Fruit fly (Drosophila melanogaster): ENCODE results near the gene CG31730.

Gene CG31730

dm6 chr2L:13285791-13286190, 26.2 kb upstream of the CG31730 start:
- TF ChIP-seq h (optimal IDR thresholded peaks at IDR 0.05) = no peak
- TF ChIP-seq insv (optimal IDR thresholded peaks at IDR 0.05) = no peak
- no peak for TF ChIP-seq Myc (optimal IDR thresholded peaks at IDR 0.05)
- no peak for TF ChIP-seq psq (optimal IDR thresholded peaks at IDR 0.05)
- TF ChIP-seq ttk (optimal IDR thresholded peaks at IDR 0.05) = no peak
- TF ChIP-seq Sin3A (optimal IDR thresholded peaks at IDR 0.05) = no peak

dm6 chr2L:13272541-13272940, 13.0 kb upstream of the CG31730 start:
- TF ChIP-seq h (optimal IDR thresholded peaks at IDR 0.05) (no peak), psq (optimal IDR thresholded peaks at IDR 0.05) (no peak), Sin3A (optimal IDR thresholded peaks at IDR 0.05) (no peak), ttk (optimal IDR thresholded peaks at IDR 0.05) (no peak), Myc (optimal IDR thresholded peaks at IDR 0.05) (no peak)

dm6 chr2L:13268040-13268652, 8.6 kb upstream of the CG31730 start:
- TF ChIP-seq Myc (optimal IDR thresholded peaks at IDR 0.05) (no peak), h (optimal IDR thresholded peaks at IDR 0.05) (no peak), Sin3A (optimal IDR thresholded peaks at IDR 0.05) (no peak), psq (optimal IDR thresholded peaks at IDR 0.05) (no peak), ttk (optimal IDR thresholded peaks at IDR 0.05) (no peak), insv (optimal IDR thresholded peaks at IDR 0.05) (no peak)

dm6 chr2L:13266627-13267026, 7.1 kb upstream of the CG31730 start:
- TF ChIP-seq insv (optimal IDR thresholded peaks at IDR 0.05) (no peak), h (optimal IDR thresholded peaks at IDR 0.05) (no peak), Myc (optimal IDR thresholded peaks at IDR 0.05) (no peak), Sin3A (optimal IDR thresholded peaks at IDR 0.05) (no peak), ttk (optimal IDR thresholded peaks at IDR 0.05) (no peak), psq (optimal IDR thresholded peaks at IDR 0.05) (no peak)

DNA sequence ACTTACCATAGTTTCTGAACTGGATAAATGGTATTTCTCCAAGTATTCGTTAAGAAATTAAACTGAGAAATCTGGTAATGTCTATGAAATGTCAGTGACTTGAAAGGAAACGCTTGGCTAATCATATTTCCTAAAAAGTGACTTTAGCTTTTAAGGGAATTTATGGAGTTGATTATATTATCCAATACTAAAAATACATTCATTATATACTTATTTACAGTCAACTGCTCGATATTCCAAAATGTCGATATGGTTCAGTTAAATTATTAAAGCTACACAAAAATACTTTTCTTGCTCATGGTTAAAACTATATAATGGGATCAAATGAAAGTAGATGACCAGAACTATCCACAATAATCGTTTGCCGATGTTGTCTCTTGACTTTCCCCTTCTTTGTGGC, 6.2 kb upstream of the CG31730 start, which contains the start of gene CG31848:
TSS of gene CG31848 (minus strand) at position 101 of the 400 bp plus-strand sequence.
- TF ChIP-seq h (optimal IDR thresholded peaks at IDR 0.05) = no peak
- TF ChIP-seq insv (optimal IDR thresholded peaks at IDR 0.05) = no peak
- TF ChIP-seq Sin3A (optimal IDR thresholded peaks at IDR 0.05) = no peak
- TF ChIP-seq psq (optimal IDR thresholded peaks at IDR 0.05) = no peak
- TF ChIP-seq Myc (optimal IDR thresholded peaks at IDR 0.05) = no peak
- no peak for TF ChIP-seq ttk (optimal IDR thresholded peaks at IDR 0.05)

- TF ChIP-seq psq (optimal IDR thresholded peaks at IDR 0.05) (no peak), insv (optimal IDR thresholded peaks at IDR 0.05) (no peak), Sin3A (optimal IDR thresholded peaks at IDR 0.05) (no peak), h (optimal IDR thresholded peaks at IDR 0.05) (no peak), ttk (optimal IDR thresholded peaks at IDR 0.05) (no peak), Myc (optimal IDR thresholded peaks at IDR 0.05) (no peak)
Observed at dm6 chr2L:13260740-13261139, 1.2 kb upstream of the CG31730 start, which contains the start of gene CG44085. Gene CG44085, plus strand, starts transcription at chr2L:13261008.

DNA sequence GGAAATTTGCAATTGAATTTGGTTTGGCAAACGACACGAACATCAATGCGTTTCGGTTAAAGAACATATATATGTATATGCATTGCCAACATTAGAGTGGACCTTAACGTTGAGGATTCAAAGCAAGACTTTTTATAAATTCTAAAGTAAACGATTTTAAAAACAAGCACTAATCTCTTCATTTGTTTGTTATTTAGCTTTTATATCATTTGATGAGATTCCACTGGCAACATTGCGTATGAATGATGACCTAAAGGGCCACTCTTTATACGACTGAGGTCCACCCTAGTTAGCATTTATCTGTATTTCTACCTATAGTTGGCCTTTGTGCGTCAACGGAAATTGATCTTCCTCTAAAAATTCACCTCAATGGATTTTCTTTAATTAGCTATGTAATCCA, 841 bp downstream of the CG31730 start:
- no peak for TF ChIP-seq Sin3A (optimal IDR thresholded peaks at IDR 0.05)
- TF ChIP-seq ttk (optimal IDR thresholded peaks at IDR 0.05) = no peak
- TF ChIP-seq Myc (optimal IDR thresholded peaks at IDR 0.05) = no peak
- no peak for TF ChIP-seq insv (optimal IDR thresholded peaks at IDR 0.05)
- TF ChIP-seq psq (optimal IDR thresholded peaks at IDR 0.05) = no peak
- TF ChIP-seq h (optimal IDR thresholded peaks at IDR 0.05) = no peak

dm6 chr2L:13257177-13257576, 2.4 kb downstream of the CG31730 start, which contains the start of gene Naa20B:
Gene Naa20B, plus strand, starts transcription at chr2L:13257477.
- TF ChIP-seq Myc (optimal IDR thresholded peaks at IDR 0.05) (no peak), h (optimal IDR thresholded peaks at IDR 0.05) (no peak), psq (optimal IDR thresholded peaks at IDR 0.05) (no peak), Sin3A (optimal IDR thresholded peaks at IDR 0.05) (no peak), insv (optimal IDR thresholded peaks at IDR 0.05) (no peak), ttk (optimal IDR thresholded peaks at IDR 0.05) (no peak)

DNA sequence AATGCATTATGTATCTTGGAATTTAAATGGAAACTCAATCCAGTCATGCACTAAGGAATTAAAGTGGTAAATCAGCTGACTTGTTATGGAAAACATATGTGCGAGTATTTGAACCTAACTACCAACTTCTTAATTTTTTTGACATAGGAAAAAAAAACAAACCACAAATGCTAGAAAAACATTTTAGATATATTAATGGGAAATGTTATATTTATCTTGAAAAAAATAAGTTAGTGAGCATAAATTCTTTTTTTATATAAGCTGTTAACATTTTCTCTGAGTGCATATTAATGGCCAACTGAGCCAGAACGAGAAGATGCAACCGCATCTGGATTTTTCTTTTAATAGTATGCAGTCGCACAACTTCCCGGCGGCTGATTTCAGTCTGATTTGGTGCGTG, 8.4 kb downstream of the CG31730 start:
- TF ChIP-seq psq (optimal IDR thresholded peaks at IDR 0.05) = no peak
- no peak for TF ChIP-seq h (optimal IDR thresholded peaks at IDR 0.05)
- TF ChIP-seq ttk (optimal IDR thresholded peaks at IDR 0.05) = no peak
- TF ChIP-seq insv (optimal IDR thresholded peaks at IDR 0.05) = no peak
- TF ChIP-seq Myc (optimal IDR thresholded peaks at IDR 0.05) = no peak
- TF ChIP-seq Sin3A (optimal IDR thresholded peaks at IDR 0.05) = no peak

DNA sequence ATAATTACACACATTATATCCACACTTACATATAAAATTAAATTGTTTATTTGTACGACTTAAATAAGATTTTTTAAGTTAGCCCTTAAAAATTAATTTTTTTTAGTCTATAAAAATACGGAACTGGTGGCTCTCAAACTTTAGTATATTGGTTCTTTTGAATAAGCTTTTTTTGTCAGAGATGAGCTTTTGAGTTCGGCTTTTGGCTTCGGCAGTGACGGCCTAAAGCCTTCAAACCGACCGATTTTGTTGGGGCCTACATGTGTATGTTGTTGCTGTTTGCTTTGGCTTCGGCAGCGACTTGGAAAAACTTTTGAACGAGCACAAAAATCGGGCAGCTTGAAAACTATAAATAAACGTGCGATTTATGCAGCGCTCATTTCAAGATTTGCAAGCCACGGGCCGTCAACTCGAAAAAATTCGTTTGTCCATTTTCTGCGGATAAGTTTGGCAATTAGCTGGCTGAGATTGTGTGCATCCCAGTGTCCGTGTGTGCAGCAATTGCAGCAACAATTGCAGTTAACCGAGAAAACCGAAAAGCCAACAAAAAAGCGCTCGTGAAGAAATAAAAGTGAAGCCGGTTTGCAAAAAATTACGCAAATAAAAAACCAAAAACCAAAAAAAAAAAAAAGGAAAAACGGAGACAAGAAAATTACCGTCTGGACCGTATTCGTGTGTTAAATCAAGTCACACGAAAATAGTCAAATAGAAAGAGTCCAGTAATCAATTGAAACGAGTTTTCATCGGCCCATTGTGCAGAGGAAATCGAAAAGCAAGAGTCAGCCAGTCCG, 13.5 kb downstream of the CG31730 start, which contains the start of gene CG16820:
TSS of gene CG16820 (plus strand) at position 378 of the 791 bp plus-strand sequence.
- TF ChIP-seq h (optimal IDR thresholded peaks at IDR 0.05) (no peak), psq (optimal IDR thresholded peaks at IDR 0.05) (no peak), Myc (optimal IDR thresholded peaks at IDR 0.05) (no peak), Sin3A (optimal IDR thresholded peaks at IDR 0.05) (no peak), insv (optimal IDR thresholded peaks at IDR 0.05) (no peak), ttk (optimal IDR thresholded peaks at IDR 0.05) (no peak)

dm6 chr2L:13244759-13245308, 14.7 kb downstream of the CG31730 start:
- TF ChIP-seq h (optimal IDR thresholded peaks at IDR 0.05) = no peak

- no peak for TF ChIP-seq psq (optimal IDR thresholded peaks at IDR 0.05)
- TF ChIP-seq Sin3A (optimal IDR thresholded peaks at IDR 0.05) = no peak
- no peak for TF ChIP-seq Myc (optimal IDR thresholded peaks at IDR 0.05)
- no peak for TF ChIP-seq h (optimal IDR thresholded peaks at IDR 0.05)
- TF ChIP-seq ttk (optimal IDR thresholded peaks at IDR 0.05) = no peak
- TF ChIP-seq insv (optimal IDR thresholded peaks at IDR 0.05) = no peak
Observed at dm6 chr2L:13239689-13240088, 19.9 kb downstream of the CG31730 start, which contains the start of gene Jhbp13. Gene Jhbp13, plus strand, starts transcription at chr2L:13239989.

All from Kc167 (cell line).